Worm (Caenorhabditis elegans): ENCODE data around the gene C30B5.6.
A peak's percentile ranks its signal among the peaks of the same experiment; 100 is the strongest.

The C30B5.6 gene

DNA sequence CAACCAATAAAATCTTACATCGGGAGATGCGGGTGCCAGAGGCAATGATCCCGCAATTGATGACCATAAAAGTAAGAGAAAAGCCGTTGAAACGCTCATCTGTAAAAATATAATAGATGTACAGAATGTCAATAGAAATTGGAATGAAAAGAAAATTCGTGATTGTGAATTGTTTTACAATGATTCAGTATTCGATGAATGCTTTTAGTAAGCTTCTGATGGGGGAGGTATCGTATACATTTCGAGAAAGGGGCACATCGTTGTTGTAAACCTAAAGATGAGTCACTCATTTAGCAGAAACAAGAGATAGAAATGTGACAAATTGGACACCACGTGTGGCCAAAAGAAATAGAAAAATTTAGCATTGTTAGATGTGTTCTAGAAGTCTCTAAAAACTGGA lies at the start of gene C30B5.6:
Gene C30B5.6, minus strand, starts transcription at position 101 of the 400 bp plus-strand sequence.
- no peak for TF ChIP-seq chd-7 (tag; optimal IDR thresholded peaks at IDR 0.05)
- no peak for TF ChIP-seq nfya-1 (tag; optimal IDR thresholded peaks at IDR 0.05; ENCODE audit: borderline replicate concordance, insufficient read depth)
- TF ChIP-seq B0336.3 (GFP tag; IDR thresholded peaks at IDR 0.05): no peak
- no peak for TF ChIP-seq dox-1 (GFP tag; IDR thresholded peaks at IDR 0.05)
- TF ChIP-seq hlh-12 (tag; optimal IDR thresholded peaks at IDR 0.05): no peak
- no peak for TF ChIP-seq dpl-1 (GFP tag; optimal IDR thresholded peaks at IDR 0.05)
- no peak for TF ChIP-seq ztf-22 (GFP tag; optimal IDR thresholded peaks at IDR 0.05)

DNA sequence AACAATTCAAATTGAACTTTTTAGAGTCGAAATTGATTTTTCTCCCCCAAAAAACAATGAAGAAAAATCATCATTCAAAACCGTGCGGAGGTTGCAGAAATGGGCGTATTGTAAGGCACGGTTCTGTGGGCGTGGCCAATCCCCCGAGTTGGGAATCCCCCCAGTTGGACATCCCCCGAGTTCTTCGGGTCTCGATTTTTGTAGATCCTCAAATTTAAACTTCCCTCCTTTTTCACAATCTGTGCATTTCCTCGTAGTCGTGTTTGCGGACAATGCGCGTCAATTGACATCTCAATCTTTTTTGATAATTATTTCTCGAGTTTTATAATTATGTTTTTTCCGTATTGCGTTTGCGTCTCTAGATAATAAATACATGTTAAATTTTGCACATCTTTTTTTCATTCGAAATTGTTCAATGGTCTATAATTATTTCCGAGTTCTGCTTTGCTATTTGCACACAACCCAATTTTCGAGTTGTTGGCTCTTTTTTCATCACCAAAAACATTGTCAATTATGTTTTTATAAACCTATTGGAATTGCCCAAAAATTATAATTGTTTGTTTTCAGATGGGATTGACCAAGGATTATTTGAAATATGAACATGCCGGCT lies 47.5 kb upstream of the C30B5.6 start, which contains the start of gene F13H8.2:
Gene F13H8.2, plus strand, starts transcription at position 560 of the 610 bp plus-strand sequence.
- TF ChIP-seq tlf-1 (GFP tag; optimal IDR thresholded peaks at IDR 0.05) (peak; percentile 52), ztf-25 (GFP tag; IDR thresholded peaks at IDR 0.05) (peak; percentile 76; the same call in 1 of the 2 replicates), D2030.7 (GFP tag; IDR thresholded peaks at IDR 0.05) (peak; percentile 94), F39B2.1 (GFP tag; IDR thresholded peaks at IDR 0.05) (no peak), Y53F4B.3 (GFP tag; IDR thresholded peaks at IDR 0.05) (peak; percentile 85), B0336.3 (GFP tag; IDR thresholded peaks at IDR 0.05) (no peak; the same call in 1 of the 2 replicates), nhr-120 (GFP tag; IDR thresholded peaks at IDR 0.05) (no peak), Y95B8A.8 (GFP tag; IDR thresholded peaks at IDR 0.05) (peak; percentile 52; the same call in 1 of the 2 replicates), dox-1 (GFP tag; IDR thresholded peaks at IDR 0.05) (peak; percentile 96), ceh-79 (tag; optimal IDR thresholded peaks at IDR 0.05) (no peak), snpc-1.3 (tag; optimal IDR thresholded peaks at IDR 0.05; ENCODE audit: insufficient read depth) (no peak), Y56A3A.18 (GFP tag; IDR thresholded peaks at IDR 0.05) (0 out of 2 replicates have a peak, but pooled peaks have one; percentile 69), mes-4 (tag; optimal IDR thresholded peaks at IDR 0.05) (no peak), hsf-1 (GFP tag; IDR thresholded peaks at IDR 0.05) (peak; percentile 37; the same call in 1 of the 2 replicates), fkh-3 (tag; optimal IDR thresholded peaks at IDR 0.05) (no peak), B0019.2 (GFP tag; conservative IDR thresholded peaks at IDR 0.05) (peak; percentile 84), F57A8.1 (GFP tag; optimal IDR thresholded peaks at IDR 0.05) (no peak), ztf-28 (GFP tag; IDR thresholded peaks at IDR 0.05) (peak; percentile 95), hlh-12 (tag; optimal IDR thresholded peaks at IDR 0.05) (no peak), F22D6.2 (tag; optimal IDR thresholded peaks at IDR 0.05) (no peak), attf-6 (GFP tag; IDR thresholded peaks at IDR 0.05) (peak; percentile 54), ceh-58 (GFP tag; IDR thresholded peaks at IDR 0.05) (no peak), egrh-3 (GFP tag; IDR thresholded peaks at IDR 0.05) (peak; percentile 75), rcor-1 (GFP tag; IDR thresholded peaks at IDR 0.05) (peak; percentile 92), egl-44 (GFP tag; IDR thresholded peaks at IDR 0.05) (peak; percentile 66; the same call in 1 of the 2 replicates), hmg-20 (GFP tag; IDR thresholded peaks at IDR 0.05) (0 out of 2 replicates have a peak, but pooled peaks have one; percentile 43), cebp-1 (GFP tag; IDR thresholded peaks at IDR 0.05) (peak; percentile 48; the same call in 1 of the 2 replicates), cebp-1 (tag; optimal IDR thresholded peaks at IDR 0.05) (no peak), ztf-18 (tag; optimal IDR thresholded peaks at IDR 0.05) (peak; percentile 56), ceh-40 (GFP tag; IDR thresholded peaks at IDR 0.05) (0 out of 2 replicates have a peak, but pooled peaks have one; percentile 10), attf-5 (GFP tag; optimal IDR thresholded peaks at IDR 0.05) (peak; percentile 84), hmg-1.2 (GFP tag; IDR thresholded peaks at IDR 0.05) (peak; percentile 63), ztf-6 (GFP tag; IDR thresholded peaks at IDR 0.05) (peak; percentile 50; the same call in 1 of the 2 replicates), ceh-100 (GFP tag; IDR thresholded peaks at IDR 0.05) (peak; percentile 98), mcd-1 (GFP tag; IDR thresholded peaks at IDR 0.05) (peak; percentile 90), lin-35 (GFP tag; optimal IDR thresholded peaks at IDR 0.05) (peak in 2 of 3 experiments; percentile 24 to 94), akir-1 (GFP tag; optimal IDR thresholded peaks at IDR 0.05) (no peak), nhr-80 (tag; optimal IDR thresholded peaks at IDR 0.05) (peak; percentile 10), F49E8.2 (tag; optimal IDR thresholded peaks at IDR 0.05; ENCODE audit: insufficient read depth) (peak; percentile 6), zim-3 (tag; optimal IDR thresholded peaks at IDR 0.05) (peak; percentile 2), xnd-1 (tag; optimal IDR thresholded peaks at IDR 0.05) (no peak)
